Worm (Caenorhabditis elegans) whole organism, L1 larva: ENCODE measurements around the gene alg-1.
A peak's percentile ranks its signal among the peaks of the same experiment; 100 is the strongest.

Experiments
- C04F5.9 ChIP-seq: sonication (generic microtip); optimal IDR thresholded peaks from 2 replicates; lab custom pipeline; 2016; ENCODE audit warnings: missing genetic modification characterization, missing compliant biosample characterization
- C16A3.4 ChIP-seq: fragments of 150-350 bp; optimal IDR thresholded peaks from 2 replicates; lab custom pipeline; 2014; ENCODE audit warnings: missing biosample characterization, missing genetic modification characterization
- C34B4.2 ChIP-seq: sonication (generic microtip); optimal IDR thresholded peaks from 2 replicates; lab custom pipeline; 2017; ENCODE audit warnings: mild to moderate bottlenecking, missing genetic modification characterization, missing compliant biosample characterization
- ama-1 ChIP-seq: fragments of 150-350 bp; optimal IDR thresholded peaks from 2 replicates; lab custom pipeline; 2014
- ceh-8 ChIP-seq: fragments of 200-800 bp; sonication (Bioruptor generic); optimal IDR thresholded peaks from 2 replicates; lab custom pipeline; 2018; ENCODE audit warnings: mild to moderate bottlenecking, missing genetic modification characterization, moderate library complexity, missing compliant biosample characterization
- ceh-90 ChIP-seq: sonication (generic microtip); optimal IDR thresholded peaks from 2 replicates; lab custom pipeline; 2016; ENCODE audit warnings: missing genetic modification characterization, missing compliant biosample characterization
- ces-1 ChIP-seq: fragments of 150-350 bp; optimal IDR thresholded peaks from 2 replicates; lab custom pipeline; 2014; ENCODE audit warnings: missing biosample characterization, missing genetic modification reagents, missing genetic modification characterization
- dpl-1 ChIP-seq, 3 experiments: fragments of 150-350 bp in 2 of 3; sonication (generic microtip) in 1 of 3; optimal IDR thresholded peaks; 2 replicates each; lab custom pipeline; 2014 to 2017; ENCODE audit warnings: missing biosample characterization in 3 of 3, missing genetic modification characterization in 3 of 3, missing genetic modification reagents in 3 of 3
- dsc-1 ChIP-seq: sonication (generic microtip); optimal IDR thresholded peaks from 2 replicates; lab custom pipeline; 2016; ENCODE audit warnings: mild to moderate bottlenecking, missing genetic modification characterization, missing compliant biosample characterization
- efl-1 ChIP-seq, 4 experiments: fragments of 150-350 bp; optimal IDR thresholded peaks in 3 of 4; peaks in 1 of 4; 1 replicate in 1 of 4; 2 replicates in 3 of 4; lab custom pipeline; 2014; ENCODE audit warnings: missing biosample characterization in 2 of 4, missing genetic modification characterization in 2 of 4, missing genetic modification reagents in 2 of 4
- egl-13 ChIP-seq: sonication (generic microtip); optimal IDR thresholded peaks from 2 replicates; lab custom pipeline; 2016; ENCODE audit warnings: missing genotype, missing genetic modification reagents, missing genetic modification characterization, missing compliant biosample characterization
- egl-27 ChIP-seq, 2 experiments: fragments of 150-350 bp in 1 of 2; sonication (generic microtip); optimal IDR thresholded peaks; 3 replicates each; lab custom pipeline; 2017 to 2018; ENCODE audit warnings: missing biosample characterization in 2 of 2, missing genetic modification characterization in 2 of 2, missing genetic modification reagents in 2 of 2
- elt-3 ChIP-seq, 6 experiments: fragments of 150-350 bp in 1 of 6; sonication (generic microtip); optimal IDR thresholded peaks; 2 replicates each; lab custom pipeline; 2017 to 2018; ENCODE audit warnings: missing biosample characterization in 6 of 6, missing genetic modification characterization in 6 of 6, inconsistent platforms in 1 of 6
- ets-5 ChIP-seq: fragments of 200-800 bp; sonication (Bioruptor generic); IDR thresholded peaks from 2 replicates; pipeline ENCODE4 v1.3.6; 2022; ENCODE audit warnings: missing genetic modification characterization, missing compliant biosample characterization
- fkh-10 ChIP-seq: sonication (generic microtip); optimal IDR thresholded peaks from 2 replicates; lab custom pipeline; 2017; ENCODE audit warnings: missing biosample characterization, missing genetic modification reagents, missing genetic modification characterization
- fkh-4 ChIP-seq: sonication (generic microtip); optimal IDR thresholded peaks from 2 replicates; lab custom pipeline; 2016; ENCODE audit warnings: missing compliant biosample characterization, missing genetic modification characterization, borderline replicate concordance
- fkh-8 ChIP-seq: sonication (generic microtip); optimal IDR thresholded peaks from 2 replicates; lab custom pipeline; 2016; ENCODE audit warnings: mild to moderate bottlenecking, missing genetic modification characterization, missing compliant biosample characterization
- grh-1 ChIP-seq: fragments of 200-800 bp; sonication (Bioruptor generic); IDR thresholded peaks from 2 replicates; pipeline ENCODE4 v1.3.6; 2022; ENCODE audit warnings: missing genetic modification reagents, missing genetic modification characterization, missing compliant biosample characterization
- hlh-17 ChIP-seq: fragments of 200-800 bp; sonication (Bioruptor generic); optimal IDR thresholded peaks from 2 replicates; lab custom pipeline; 2018; ENCODE audit warnings: missing genetic modification characterization, mild to moderate bottlenecking, missing compliant biosample characterization, moderate library complexity, borderline replicate concordance
- hlh-4 ChIP-seq: sonication (generic microtip); optimal IDR thresholded peaks from 2 replicates; lab custom pipeline; 2016; ENCODE audit warnings: mild to moderate bottlenecking, missing genetic modification characterization, missing compliant biosample characterization
- irx-1 ChIP-seq: sonication (generic microtip); optimal IDR thresholded peaks from 2 replicates; lab custom pipeline; 2016; ENCODE audit warnings: missing genetic modification characterization, missing compliant biosample characterization
- isw-1 ChIP-seq: fragments of 200-800 bp; sonication (Bioruptor generic); IDR thresholded peaks from 2 replicates; pipeline ENCODE4 v1.3.6; 2022; ENCODE audit warnings: missing genetic modification characterization, missing compliant biosample characterization
- jun-1 ChIP-seq: fragments of 150-350 bp; optimal IDR thresholded peaks from 2 replicates; lab custom pipeline; 2014; ENCODE audit warnings: missing biosample characterization, missing genetic modification reagents, missing genetic modification characterization
- lin-13 ChIP-seq: fragments of 150-350 bp; optimal IDR thresholded peaks from 2 replicates; lab custom pipeline; 2014; ENCODE audit warnings: missing biosample characterization, missing genetic modification reagents, missing genetic modification characterization
- lin-14 ChIP-seq: fragments of 200-800 bp; sonication (Bioruptor generic); optimal IDR thresholded peaks from 2 replicates; lab custom pipeline; 2018; ENCODE audit warnings: mild to moderate bottlenecking, missing genetic modification characterization, moderate library complexity, missing compliant biosample characterization
- lin-15B ChIP-seq: fragments of 150-350 bp; sonication (generic microtip); optimal IDR thresholded peaks from 3 replicates; lab custom pipeline; 2014; ENCODE audit warnings: missing biosample characterization, missing genetic modification characterization
- lir-3 ChIP-seq: sonication (generic microtip); optimal IDR thresholded peaks from 2 replicates; lab custom pipeline; 2016; ENCODE audit warnings: mild to moderate bottlenecking, missing genetic modification characterization, moderate library complexity, missing compliant biosample characterization; ENCODE audit not compliant: poor library complexity
- lsy-2 ChIP-seq, 2 experiments: fragments of 150-350 bp; optimal IDR thresholded peaks; 2 replicates each; lab custom pipeline; 2014; ENCODE audit warnings: missing biosample characterization in 2 of 2, missing genetic modification characterization in 2 of 2
- mab-9 ChIP-seq: fragments of 200-800 bp; sonication (Bioruptor generic); IDR thresholded peaks from 2 replicates; pipeline ENCODE4 v1.3.6; 2022; ENCODE audit warnings: missing genetic modification reagents, missing genetic modification characterization, missing compliant biosample characterization
- mep-1 ChIP-seq: fragments of 150-350 bp; optimal IDR thresholded peaks from 2 replicates; lab custom pipeline; 2014; ENCODE audit warnings: missing biosample characterization, missing genetic modification characterization
- nhr-20 ChIP-seq: sonication (generic microtip); optimal IDR thresholded peaks from 2 replicates; lab custom pipeline; 2016; ENCODE audit warnings: mild to moderate bottlenecking, missing genetic modification characterization, missing compliant biosample characterization
- nhr-237 ChIP-seq: fragments of 150-350 bp; optimal IDR thresholded peaks from 2 replicates; lab custom pipeline; 2014; ENCODE audit warnings: missing biosample characterization, missing genetic modification characterization
- nhr-47 ChIP-seq: sonication (generic microtip); optimal IDR thresholded peaks from 2 replicates; lab custom pipeline; 2016; ENCODE audit warnings: mild to moderate bottlenecking, missing genetic modification characterization, moderate library complexity, missing compliant biosample characterization
- nhr-71 ChIP-seq: sonication (generic microtip); optimal IDR thresholded peaks from 2 replicates; lab custom pipeline; 2016; ENCODE audit warnings: mild to moderate bottlenecking, missing genetic modification characterization, moderate library complexity, missing compliant biosample characterization
- nhr-76 ChIP-seq: sonication (generic microtip); optimal IDR thresholded peaks from 2 replicates; lab custom pipeline; 2017; ENCODE audit warnings: missing biosample characterization, missing genetic modification characterization
- nhr-84 ChIP-seq: sonication (generic microtip); optimal IDR thresholded peaks from 2 replicates; lab custom pipeline; 2017; ENCODE audit warnings: missing biosample characterization, missing genetic modification characterization
- nhr-85 ChIP-seq: sonication (generic microtip); peaks from one replicate; lab custom pipeline; 2016; ENCODE audit warnings: missing genetic modification characterization, inconsistent platforms, missing compliant biosample characterization
- nhr-90 ChIP-seq: sonication (generic microtip); optimal IDR thresholded peaks from 2 replicates; lab custom pipeline; 2016; ENCODE audit warnings: mild to moderate bottlenecking, missing genetic modification characterization, missing compliant biosample characterization; ENCODE audit not compliant: poor library complexity
- pax-3 ChIP-seq: fragments of 200-800 bp; sonication (Bioruptor generic); optimal IDR thresholded peaks from 2 replicates; lab custom pipeline; 2018; ENCODE audit warnings: mild to moderate bottlenecking, missing genetic modification characterization, moderate library complexity, missing compliant biosample characterization
- pqm-1 ChIP-seq: sonication (generic microtip); optimal IDR thresholded peaks from 3 replicates; lab custom pipeline; 2017; ENCODE audit warnings: missing biosample characterization, missing genetic modification characterization
- rnt-1 ChIP-seq: sonication (generic microtip); optimal IDR thresholded peaks from 2 replicates; lab custom pipeline; 2016; ENCODE audit warnings: mild to moderate bottlenecking, missing genetic modification characterization, moderate library complexity, missing compliant biosample characterization
- snpc-4 ChIP-seq: fragments of 150-350 bp; optimal IDR thresholded peaks from 2 replicates; lab custom pipeline; 2014; ENCODE audit warnings: missing biosample characterization, missing genetic modification characterization
- sox-4 ChIP-seq: sonication (generic microtip); optimal IDR thresholded peaks from 2 replicates; lab custom pipeline; 2016; ENCODE audit warnings: missing genetic modification characterization, missing compliant biosample characterization
- sptf-1 ChIP-seq: fragments of 150-350 bp; optimal IDR thresholded peaks from 2 replicates; lab custom pipeline; 2014; ENCODE audit warnings: missing biosample characterization, missing genetic modification characterization
- sup-37 ChIP-seq: fragments of 200-800 bp; sonication (Bioruptor generic); optimal IDR thresholded peaks from 2 replicates; lab custom pipeline; 2018; ENCODE audit warnings: mild to moderate bottlenecking, missing genetic modification characterization, missing compliant biosample characterization
- swsn-7 ChIP-seq: sonication (generic microtip); optimal IDR thresholded peaks from 2 replicates; lab custom pipeline; 2016; ENCODE audit warnings: missing genetic modification characterization, missing compliant biosample characterization
- tbx-2 ChIP-seq: sonication (generic microtip); optimal IDR thresholded peaks from 2 replicates; lab custom pipeline; 2016; ENCODE audit warnings: missing genetic modification characterization, missing compliant biosample characterization
- unc-30 ChIP-seq: sonication (generic microtip); optimal IDR thresholded peaks from 2 replicates; lab custom pipeline; 2017; ENCODE audit warnings: missing biosample characterization, missing genetic modification characterization
- unc-98 ChIP-seq: fragments of 200-800 bp; sonication (Bioruptor generic); IDR thresholded peaks from 2 replicates; pipeline ENCODE4 v1.3.6; 2022; ENCODE audit warnings: missing genetic modification characterization, missing compliant biosample characterization
- vab-15 ChIP-seq: sonication (generic microtip); optimal IDR thresholded peaks from 2 replicates; lab custom pipeline; 2017; ENCODE audit warnings: missing genotype, mild to moderate bottlenecking, missing genetic modification characterization, missing compliant biosample characterization
- xbp-1 ChIP-seq: sonication (generic microtip); optimal IDR thresholded peaks from 2 replicates; lab custom pipeline; 2016; ENCODE audit warnings: missing genetic modification characterization, missing compliant biosample characterization
- zip-4 ChIP-seq: fragments of 200-800 bp; sonication (Bioruptor generic); optimal IDR thresholded peaks from 2 replicates; lab custom pipeline; 2018; ENCODE audit warnings: mild to moderate bottlenecking, missing genetic modification characterization, moderate library complexity, missing compliant biosample characterization
- ztf-4 ChIP-seq: fragments of 150-350 bp; optimal IDR thresholded peaks from 2 replicates; lab custom pipeline; 2014; ENCODE audit warnings: missing biosample characterization, missing genetic modification characterization

alg-1 gene

DNA sequence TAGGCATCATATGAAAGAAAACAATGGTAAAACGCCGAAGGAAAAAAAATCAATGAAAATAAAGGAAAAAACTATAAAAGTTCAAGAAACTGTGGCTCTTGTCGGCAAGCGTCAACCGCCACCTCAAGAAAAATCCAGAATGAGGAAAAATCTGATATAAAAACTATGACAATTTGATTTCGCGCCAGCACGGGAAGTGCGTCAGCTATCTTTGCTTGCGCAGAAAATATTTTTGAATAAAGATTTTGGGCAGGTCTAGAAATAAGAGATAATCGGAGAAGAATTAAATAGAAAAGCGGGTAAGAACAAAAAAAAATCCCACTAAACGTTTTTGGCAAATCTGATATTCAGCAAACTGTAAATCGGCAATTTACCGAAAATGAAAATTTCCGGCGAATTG is 30.8 kb upstream of the alg-1 start:
- TF ChIP-seq nhr-76 (tag; lab: Kevin White, UChicago), result no peak
- no peak for TF ChIP-seq lin-13 (GFP tag; lab: Kevin White, UChicago)
- no peak for TF ChIP-seq isw-1
- no peak for TF ChIP-seq jun-1 (tag; lab: Kevin White, UChicago)
- TF ChIP-seq C34B4.2 (tag; lab: Kevin White, UChicago), result no peak
- no peak for TF ChIP-seq ceh-8
- TF ChIP-seq rnt-1, result no peak
- TF ChIP-seq pax-3 (tag; lab: Kevin White, UChicago), result no peak
- no peak for TF ChIP-seq unc-98
- TF ChIP-seq lsy-2 (tag; optimal IDR thresholded peaks at IDR 0.05; lab: Kevin White, UChicago), result peak in 1 of 2 experiments; percentile 28
- peak; percentile 27 for TF ChIP-seq nhr-71 (tag; lab: Kevin White, UChicago)
- TF ChIP-seq lin-15B (tag; lab: Kevin White, UChicago), result peak; percentile 0
- peak in 2 of 6 experiments; percentile 58 to 82 for TF ChIP-seq elt-3 (tag; optimal IDR thresholded peaks at IDR 0.05; lab: Kevin White, UChicago)
- no peak for TF ChIP-seq hlh-17 (GFP tag; lab: Kevin White, UChicago)
- TF ChIP-seq unc-30 (tag; lab: Kevin White, UChicago), result no peak
- no peak for TF ChIP-seq nhr-84 (tag; lab: Kevin White, UChicago)
- TF ChIP-seq sptf-1, result no peak
- TF ChIP-seq grh-1, result 0 out of 2 replicates have a peak, but pooled peaks have one; percentile 7
- TF ChIP-seq vab-15 (tag; lab: Kevin White, UChicago), result no peak
- TF ChIP-seq ama-1, result no peak
- TF ChIP-seq C04F5.9, result no peak
- no peak for TF ChIP-seq egl-13 (tag; lab: Kevin White, UChicago)
- TF ChIP-seq lir-3, result no peak
- TF ChIP-seq snpc-4 (tag; lab: Kevin White, UChicago), result no peak
- no peak for TF ChIP-seq pqm-1 (tag; lab: Kevin White, UChicago)
- TF ChIP-seq zip-4 (GFP tag; lab: Kevin White, UChicago), result no peak
- TF ChIP-seq ztf-4, result no peak
- peak; percentile 18 for TF ChIP-seq dsc-1 (tag; lab: Kevin White, UChicago)
- TF ChIP-seq nhr-47, result peak; percentile 29
- TF ChIP-seq swsn-7 (tag; lab: Kevin White, UChicago), result no peak
- no peak for TF ChIP-seq C16A3.4 (tag; lab: Kevin White, UChicago)
- no peak for TF ChIP-seq ceh-90 (tag; lab: Kevin White, UChicago)
- no peak for TF ChIP-seq fkh-4
- TF ChIP-seq sox-4 (tag; lab: Kevin White, UChicago), result no peak
- no peak for TF ChIP-seq sup-37 (GFP tag; lab: Kevin White, UChicago)
- TF ChIP-seq xbp-1, result no peak
- no peak for TF ChIP-seq ces-1
- no peak for TF ChIP-seq fkh-10 (GFP tag; lab: Kevin White, UChicago)
- no peak for TF ChIP-seq irx-1
- TF ChIP-seq mep-1 (tag; lab: Kevin White, UChicago), result no peak
- TF ChIP-seq efl-1 (optimal IDR thresholded peaks at IDR 0.05; lab: Kevin White, UChicago), result peak; percentile 49 to 64
- TF ChIP-seq efl-1 (GFP tag; optimal IDR thresholded peaks at IDR 0.05 in 1 of 2; lab: Kevin White, UChicago), result peak; percentile 71 to 96
- TF ChIP-seq egl-27 (tag; optimal IDR thresholded peaks at IDR 0.05; lab: Kevin White, UChicago), result no peak
- no peak for TF ChIP-seq tbx-2 (tag; lab: Kevin White, UChicago)
- TF ChIP-seq lin-14, result peak; percentile 4
- no peak for TF ChIP-seq nhr-85 (tag; lab: Kevin White, UChicago)
- peak; percentile 67 to 74 (median 67) for TF ChIP-seq dpl-1 (GFP tag; optimal IDR thresholded peaks at IDR 0.05; lab: Kevin White, UChicago)
- no peak for TF ChIP-seq nhr-90
- no peak for TF ChIP-seq ets-5 (GFP tag; lab: Robert Waterston, UW)
- TF ChIP-seq nhr-20 (tag; lab: Kevin White, UChicago), result peak; percentile 15
- TF ChIP-seq mab-9 (GFP tag; lab: Robert Waterston, UW), result no peak
- no peak for TF ChIP-seq hlh-4 (tag; lab: Kevin White, UChicago)
- peak; percentile 6 for TF ChIP-seq fkh-8 (tag; lab: Kevin White, UChicago)
- TF ChIP-seq nhr-237 (tag; lab: Kevin White, UChicago), result no peak
